Worm (Caenorhabditis elegans) whole organism, L3 larva: ENCODE measurements around the gene T07D4.2.

Source experiments
- daf-12 ChIP-seq: fragments of 150-350 bp; optimal IDR thresholded peaks from 2 replicates; lab custom pipeline; 2014; ENCODE audit warnings: missing biosample characterization, missing genetic modification reagents, missing genetic modification characterization
- elt-2 ChIP-seq: sonication (generic microtip); optimal IDR thresholded peaks from 2 replicates; lab custom pipeline; 2016; ENCODE audit warnings: missing genetic modification reagents, mild to moderate bottlenecking, missing genetic modification characterization, missing compliant biosample characterization
- nhr-11 ChIP-seq: fragments of 150-350 bp; optimal IDR thresholded peaks from 2 replicates; lab custom pipeline; 2014; ENCODE audit warnings: missing biosample characterization, missing genetic modification characterization
- pha-4 ChIP-seq: fragments of 150-350 bp; optimal IDR thresholded peaks from 2 replicates; lab custom pipeline; 2014; ENCODE audit warnings: missing biosample characterization, missing genetic modification reagents, missing genetic modification characterization

DNA sequence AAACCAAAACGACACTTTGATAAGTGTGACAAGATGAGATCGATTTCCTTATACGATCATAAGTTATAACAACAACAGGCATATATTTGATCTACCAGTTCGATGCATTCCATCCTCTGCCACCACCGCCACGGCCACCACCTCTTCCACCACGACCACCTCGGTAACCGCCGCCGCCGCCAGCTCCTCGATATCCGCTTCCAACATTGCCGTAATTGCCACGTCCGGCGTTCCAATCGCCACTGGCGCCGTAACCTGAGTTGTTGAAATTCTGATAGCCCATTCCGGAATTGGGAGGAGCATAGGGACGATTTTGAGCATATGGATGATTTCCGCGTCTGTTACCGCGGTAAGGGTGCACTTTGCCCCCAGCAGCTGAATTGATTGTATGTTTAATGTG lies 4.8 kb upstream of the T07D4.2 start:
- TF ChIP-seq elt-2 (tag; lab: Kevin White, UChicago), result no peak
- TF ChIP-seq pha-4, result no peak
- TF ChIP-seq daf-12 (tag; lab: Kevin White, UChicago), result no peak
- no peak for TF ChIP-seq nhr-11
